Worm (Caenorhabditis elegans): ENCODE results near the gene chca-1.

The chca-1 gene

DNA sequence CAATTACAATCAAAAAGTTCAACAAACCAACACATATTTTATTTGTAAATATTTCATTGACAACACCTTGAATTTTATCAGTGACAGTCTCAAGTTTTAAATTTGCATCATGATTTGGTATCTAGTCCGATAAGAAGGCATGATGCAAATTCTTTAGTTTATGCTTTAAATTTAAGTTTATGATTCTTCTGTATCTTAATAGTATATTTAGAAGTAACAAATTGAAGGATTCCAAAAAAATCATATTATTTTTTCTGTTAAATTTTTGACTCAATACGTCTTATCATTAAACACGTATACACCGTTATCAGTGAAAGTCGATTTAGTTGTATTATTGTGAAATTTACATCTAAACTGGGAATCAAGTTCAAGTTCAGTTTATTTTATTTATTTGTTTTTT is at the start of gene chca-1:
chca-1 (plus strand) TSS at position 161 of the 400 bp plus-strand sequence.
- no peak for TF ChIP-seq R02D3.7 (tag; optimal IDR thresholded peaks at IDR 0.05)
- TF ChIP-seq pqm-1 (tag; optimal IDR thresholded peaks at IDR 0.05) = peak; percentile 89
- peak; percentile 97 for TF ChIP-seq elt-2 (tag; optimal IDR thresholded peaks at IDR 0.05)
- TF ChIP-seq pha-4 (tag; optimal IDR thresholded peaks at IDR 0.05) = peak; percentile 9
- no peak for TF ChIP-seq nhr-67 (tag; optimal IDR thresholded peaks at IDR 0.05)
- peak; percentile 63 for TF ChIP-seq skn-1 (tag; optimal IDR thresholded peaks at IDR 0.05)
- TF ChIP-seq snpc-4 (tag; optimal IDR thresholded peaks at IDR 0.05) = no peak
- TF ChIP-seq ceh-28 (tag; optimal IDR thresholded peaks at IDR 0.05) = no peak
- TF ChIP-seq nhr-28 (tag; optimal IDR thresholded peaks at IDR 0.05) = no peak

DNA sequence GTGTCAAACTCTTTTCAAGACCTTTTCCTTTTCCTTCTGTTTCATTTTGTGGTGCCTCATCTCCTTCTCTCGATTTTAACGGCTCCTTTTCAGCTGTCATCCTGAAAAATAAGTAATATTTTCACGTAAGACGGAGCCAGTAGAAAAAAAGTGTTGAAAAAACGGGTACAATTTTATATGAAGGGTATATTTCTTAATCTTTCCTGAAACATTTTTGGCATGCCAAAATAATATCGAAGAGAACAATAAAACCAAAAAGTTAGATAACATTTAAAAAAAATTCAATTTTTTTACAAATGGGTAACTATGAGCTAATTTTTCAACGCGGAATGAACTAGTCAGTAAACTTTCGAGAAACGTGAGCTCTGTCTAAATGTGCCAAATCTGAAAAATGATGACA is 49.6 kb upstream of the chca-1 start, which contains the start of gene aat-1:
aat-1 (minus strand) TSS at position 101 of the 400 bp plus-strand sequence.
- TF ChIP-seq R02D3.7 (tag; optimal IDR thresholded peaks at IDR 0.05) (no peak), elt-3 (tag; optimal IDR thresholded peaks at IDR 0.05) (no peak), sea-2 (GFP tag; optimal IDR thresholded peaks at IDR 0.05) (no peak), fkh-10 (GFP tag; optimal IDR thresholded peaks at IDR 0.05) (no peak), tbx-2 (tag; optimal IDR thresholded peaks at IDR 0.05) (no peak), jun-1 (tag; optimal IDR thresholded peaks at IDR 0.05) (no peak), skn-1 (tag; optimal IDR thresholded peaks at IDR 0.05) (no peak), nfya-1 (tag; optimal IDR thresholded peaks at IDR 0.05; ENCODE audit: insufficient read depth) (no peak)

DNA sequence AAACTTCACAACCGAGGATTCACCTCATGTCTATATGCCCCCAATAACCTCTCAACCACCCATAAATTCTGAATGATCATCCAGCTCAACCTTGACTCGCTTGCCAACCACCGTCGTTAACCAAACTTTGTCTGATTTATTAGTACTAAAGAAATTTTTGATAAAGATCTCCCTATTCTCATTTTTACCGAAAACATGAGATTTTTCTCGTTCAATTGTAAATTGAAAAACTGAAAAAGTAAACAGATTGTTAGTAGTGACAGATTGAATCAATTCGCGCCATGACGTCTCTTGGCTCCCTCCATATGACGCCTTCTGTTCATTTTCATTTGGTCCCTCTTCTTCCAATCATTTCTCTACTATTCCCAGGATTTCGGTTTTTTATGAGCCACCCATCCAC is 43.2 kb upstream of the chca-1 start:
- TF ChIP-seq elt-1 (tag; optimal IDR thresholded peaks at IDR 0.05) (peak; percentile 98), unc-39 (tag; optimal IDR thresholded peaks at IDR 0.05) (no peak)

DNA sequence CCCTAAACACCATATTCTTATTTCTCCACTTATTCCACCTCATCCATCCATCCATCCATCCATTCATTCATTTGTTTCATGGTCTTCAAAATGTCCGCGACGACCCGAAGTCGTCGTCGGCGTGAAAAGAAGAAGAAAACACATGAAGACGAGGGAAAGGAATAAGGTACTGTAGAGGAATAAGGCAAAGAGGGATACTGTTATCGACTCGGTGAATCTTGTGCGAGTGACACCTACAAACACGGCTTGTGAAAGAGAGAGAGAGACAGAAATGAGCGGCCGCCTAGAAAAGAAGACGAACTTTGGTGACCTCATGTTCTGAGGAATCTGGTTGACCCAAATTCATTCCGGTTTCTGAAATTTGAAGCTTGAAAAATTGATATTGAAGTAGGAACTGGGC is 42.1 kb upstream of the chca-1 start:
- peak; percentile 55 for TF ChIP-seq nhr-25 (tag; optimal IDR thresholded peaks at IDR 0.05)
- no peak for TF ChIP-seq unc-62 (GFP tag; optimal IDR thresholded peaks at IDR 0.05)
- TF ChIP-seq egl-5 (tag; optimal IDR thresholded peaks at IDR 0.05) = no peak
- peak; percentile 93 for TF ChIP-seq elt-1 (tag; optimal IDR thresholded peaks at IDR 0.05)
- no peak for TF ChIP-seq mdl-1 (tag; optimal IDR thresholded peaks at IDR 0.05)
- no peak for TF ChIP-seq eor-1 (tag; optimal IDR thresholded peaks at IDR 0.05)
- TF ChIP-seq nfya-1 (tag; optimal IDR thresholded peaks at IDR 0.05; ENCODE audit: insufficient read depth) = no peak
- no peak for TF ChIP-seq skn-1 (tag; optimal IDR thresholded peaks at IDR 0.05)
- no peak for TF ChIP-seq zag-1 (tag; optimal IDR thresholded peaks at IDR 0.05)
- TF ChIP-seq lin-15B (tag; optimal IDR thresholded peaks at IDR 0.05) = no peak
- TF ChIP-seq pqm-1 (tag; optimal IDR thresholded peaks at IDR 0.05) = no peak
- TF ChIP-seq R02D3.7 (tag; optimal IDR thresholded peaks at IDR 0.05) = no peak

DNA sequence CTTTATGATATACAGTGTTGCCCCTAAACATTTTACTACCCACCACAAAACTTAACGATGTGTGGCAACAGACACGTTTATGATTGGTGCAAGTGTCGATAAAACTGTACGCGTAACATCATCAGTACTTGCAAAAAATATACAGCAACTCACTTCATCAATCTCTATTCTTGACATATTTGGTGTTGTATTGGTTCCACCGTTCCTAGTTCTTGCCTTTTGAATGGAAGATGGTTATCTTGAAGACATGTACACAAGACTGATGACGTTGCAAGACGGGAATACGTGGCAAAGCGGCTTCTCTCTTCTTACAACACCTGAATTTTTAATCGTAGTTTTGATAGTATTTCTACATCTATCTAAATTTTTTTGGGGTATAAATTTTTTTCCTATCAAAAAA is 40.3 kb upstream of the chca-1 start:
- TF ChIP-seq nhr-25 (tag; optimal IDR thresholded peaks at IDR 0.05) (peak; percentile 4), elt-1 (tag; optimal IDR thresholded peaks at IDR 0.05) (peak; percentile 92), mdl-1 (tag; optimal IDR thresholded peaks at IDR 0.05) (no peak)

DNA sequence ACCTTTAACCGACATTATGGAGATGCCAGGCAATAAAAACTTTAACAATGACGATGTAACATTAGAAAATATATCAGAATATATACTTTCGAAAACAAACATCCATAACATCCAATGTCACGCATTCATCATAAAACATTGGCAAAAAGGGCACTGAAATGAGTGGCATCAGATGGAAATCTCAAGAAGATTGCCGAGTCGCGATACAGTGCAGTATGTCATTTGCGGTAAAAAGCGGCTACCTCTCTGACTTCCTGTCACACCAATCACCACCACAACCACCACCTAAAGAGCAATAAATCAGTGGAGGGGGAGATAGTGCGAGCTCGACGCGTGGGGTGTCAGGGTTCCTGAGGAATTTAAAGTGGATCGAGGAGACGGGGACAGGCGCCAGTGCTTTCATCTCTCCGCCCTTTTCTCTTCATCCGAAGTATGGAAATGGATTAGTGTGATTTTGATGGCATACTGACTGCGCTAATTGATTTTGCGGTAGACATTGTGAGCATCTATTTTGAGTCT is 38.1 kb upstream of the chca-1 start:
- TF ChIP-seq elt-1 (tag; optimal IDR thresholded peaks at IDR 0.05) = peak; percentile 92
- TF ChIP-seq tbx-2 (tag; optimal IDR thresholded peaks at IDR 0.05) = no peak
- no peak for TF ChIP-seq unc-62 (GFP tag; optimal IDR thresholded peaks at IDR 0.05)

DNA sequence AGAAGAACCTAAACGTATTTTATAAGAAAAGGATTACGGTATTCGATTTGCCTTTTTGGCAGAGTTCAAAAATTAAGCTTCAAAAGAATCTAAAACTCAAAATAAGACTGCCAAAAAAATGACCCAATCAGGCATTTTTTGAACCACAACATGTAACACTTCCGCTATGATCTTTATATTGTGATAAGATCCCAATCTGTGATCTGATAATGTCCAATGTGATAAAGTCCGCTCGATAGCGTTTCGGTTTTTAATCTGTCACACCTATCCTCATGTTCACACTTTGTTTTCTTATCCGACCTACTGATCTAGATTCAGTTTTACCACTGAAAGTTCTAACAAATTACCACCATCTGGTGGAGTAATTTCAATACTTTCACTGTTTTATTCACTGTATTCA is 37.1 kb upstream of the chca-1 start:
- TF ChIP-seq ceh-28 (tag; optimal IDR thresholded peaks at IDR 0.05) (no peak), jun-1 (tag; optimal IDR thresholded peaks at IDR 0.05) (no peak), nfya-1 (tag; optimal IDR thresholded peaks at IDR 0.05; ENCODE audit: insufficient read depth) (no peak), nhr-23 (tag; optimal IDR thresholded peaks at IDR 0.05) (peak; percentile 22), nhr-237 (tag; optimal IDR thresholded peaks at IDR 0.05) (no peak), elt-1 (tag; optimal IDR thresholded peaks at IDR 0.05) (peak; percentile 99), skn-1 (tag; optimal IDR thresholded peaks at IDR 0.05) (no peak), nhr-12 (tag; optimal IDR thresholded peaks at IDR 0.05) (no peak), ztf-4 (tag; optimal IDR thresholded peaks at IDR 0.05) (no peak)
